Worm (Caenorhabditis elegans) whole organism, dauer: ENCODE data around the gene Y49F6A.5.

ENCODE experiments used
- unc-62 ChIP-seq: sonication (generic microtip); optimal IDR thresholded peaks from 2 replicates; lab custom pipeline; 2017; ENCODE audit warnings: missing biosample characterization, missing genetic modification reagents, missing genetic modification characterization

The Y49F6A.5 gene

ce11 chrII:3581752-3582151, 27.9 kb downstream of the Y49F6A.5 start, which contains the start of gene srh-59:
Gene srh-59, plus strand, starts transcription at chrII:3582052.
- no peak for TF ChIP-seq unc-62 (GFP tag; lab: Kevin White, UChicago)

- TF ChIP-seq unc-62 (GFP tag; lab: Kevin White, UChicago): no peak
These were observed 29.9 kb downstream of the Y49F6A.5 start, which contains the start of gene clec-134 for ce11 chrII:3579767-3580166. Gene clec-134, plus strand, starts transcription at chrII:3580067.

DNA sequence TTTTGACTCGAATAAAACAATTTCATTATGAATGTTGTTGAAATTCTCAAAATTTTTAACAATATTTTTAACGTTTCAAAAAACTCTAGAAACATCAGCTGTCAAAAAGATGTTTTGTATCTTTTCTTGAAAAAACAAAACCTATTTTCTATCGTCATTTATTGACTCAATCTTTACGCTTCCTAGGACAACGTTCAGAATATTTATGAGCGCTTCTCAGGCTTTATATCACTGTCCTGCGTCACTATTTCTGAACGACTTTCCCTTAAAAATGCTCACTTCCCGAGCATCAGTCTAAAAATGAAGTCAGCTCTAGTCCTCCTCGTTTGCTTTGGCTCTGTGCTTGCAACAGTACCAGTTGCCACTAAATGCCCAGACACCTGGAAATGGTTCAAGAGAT, 31.5 kb downstream of the Y49F6A.5 start, which contains the start of gene clec-133:
Gene clec-133 (plus strand): TSS at position 301 of the 400 bp plus-strand sequence.
- TF ChIP-seq unc-62 (GFP tag; lab: Kevin White, UChicago): no peak

DNA sequence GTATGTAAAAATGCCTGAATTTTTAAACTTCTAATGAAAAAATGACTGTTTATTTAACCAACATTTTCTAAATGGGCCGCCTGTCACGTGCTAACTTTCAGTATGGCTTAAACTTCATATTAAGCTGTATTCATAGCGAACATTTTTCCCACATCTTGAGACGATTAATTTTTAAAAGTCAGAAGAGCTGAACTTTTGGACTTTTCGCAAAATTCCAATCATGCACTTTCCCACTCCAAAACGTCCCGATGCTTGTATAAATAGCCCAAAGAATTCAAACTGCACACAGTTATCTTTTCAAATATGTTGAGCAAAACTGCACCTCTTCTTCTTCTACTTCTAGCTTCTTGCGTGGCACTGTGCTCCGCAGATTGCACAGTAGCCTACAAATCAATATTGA, 32.9 kb downstream of the Y49F6A.5 start, which contains the start of gene clec-132:
Gene clec-132 (plus strand): TSS at position 301 of the 400 bp plus-strand sequence.
- TF ChIP-seq unc-62 (GFP tag; lab: Kevin White, UChicago): no peak

DNA sequence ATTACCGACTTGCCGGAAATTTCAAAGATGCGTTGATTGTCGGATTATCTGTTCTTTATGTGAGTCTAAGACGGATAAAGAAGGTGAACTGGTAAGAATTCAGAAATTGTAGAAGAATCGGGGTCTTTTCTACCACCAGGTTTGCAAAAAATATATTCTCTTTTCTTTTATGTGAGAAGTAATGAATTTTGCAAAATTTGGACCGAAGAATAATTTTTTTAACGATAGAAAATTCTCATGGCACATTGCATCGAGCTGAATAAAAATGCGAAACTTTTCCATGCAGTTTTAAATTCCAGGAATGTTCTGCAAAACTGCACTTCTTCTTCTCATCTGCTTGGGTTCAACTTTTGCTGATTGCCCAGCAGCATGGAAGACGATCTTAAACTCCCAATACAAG, 36.4 kb downstream of the Y49F6A.5 start, which contains the start of gene clec-130:
Gene clec-130 (plus strand): TSS at position 301 of the 400 bp plus-strand sequence.
- no peak for TF ChIP-seq unc-62 (GFP tag; lab: Kevin White, UChicago)

- TF ChIP-seq unc-62 (GFP tag; lab: Kevin White, UChicago): no peak
These were observed 38.6 kb downstream of the Y49F6A.5 start, which contains the start of the genes clec-128 and clec-129 for ce11 chrII:3570927-3571538. Gene clec-128, minus strand, starts transcription at chrII:3571027. Gene clec-129, plus strand, starts transcription at chrII:3571488.

DNA sequence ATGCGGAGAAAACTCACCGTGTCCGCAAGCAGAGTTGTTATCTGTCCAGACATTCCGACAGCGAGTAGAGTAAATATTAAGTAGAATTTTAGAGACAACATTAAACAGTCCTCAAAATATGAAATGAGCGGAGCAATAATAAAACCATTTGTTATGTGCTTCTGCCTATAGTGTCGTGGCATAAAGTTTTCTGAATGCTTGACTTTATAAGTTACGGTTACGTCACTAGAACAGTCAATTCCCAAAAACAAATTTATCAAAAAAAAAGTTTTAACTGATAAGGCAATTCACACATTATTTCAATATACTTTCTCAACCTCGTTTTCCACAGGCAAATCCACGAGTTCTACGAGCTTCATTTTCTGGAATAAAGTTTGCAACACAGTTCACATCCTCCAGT, 40.5 kb downstream of the Y49F6A.5 start, which contains the start of gene clec-127:
Gene clec-127 (minus strand): TSS at position 101 of the 400 bp plus-strand sequence.
- no peak for TF ChIP-seq unc-62 (GFP tag; lab: Kevin White, UChicago)

- TF ChIP-seq unc-62 (GFP tag; lab: Kevin White, UChicago): no peak
These were observed 42.6 kb downstream of the Y49F6A.5 start for ce11 chrII:3567066-3567465.

DNA sequence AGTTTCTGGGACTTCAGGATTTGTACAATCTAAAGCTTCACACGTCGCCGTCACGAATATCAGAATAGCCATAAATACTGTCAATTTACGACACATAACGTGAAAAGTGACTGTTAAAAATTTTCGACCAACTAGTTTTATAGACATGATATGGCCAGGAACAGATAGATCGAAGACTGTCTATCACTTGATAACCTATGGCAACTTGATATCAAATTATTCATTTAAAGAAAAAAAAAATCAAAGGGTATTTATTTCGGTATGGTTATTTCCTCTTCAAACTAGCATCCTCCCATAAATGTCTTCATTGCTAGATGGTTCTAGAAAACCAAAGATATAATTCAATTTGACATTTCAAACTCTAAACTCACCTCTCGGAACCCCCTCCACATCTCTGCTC, 47.2 kb downstream of the Y49F6A.5 start, which contains the start of gene W10G11.3:
Gene W10G11.3 (minus strand): TSS at position 101 of the 400 bp plus-strand sequence.
- no peak for TF ChIP-seq unc-62 (GFP tag; lab: Kevin White, UChicago)

ce11 chrII:3561561-3561960, 48.1 kb downstream of the Y49F6A.5 start, which contains the start of gene W10G11.2:
Gene W10G11.2, minus strand, starts transcription at chrII:3561661.
- TF ChIP-seq unc-62 (GFP tag; lab: Kevin White, UChicago): no peak

DNA sequence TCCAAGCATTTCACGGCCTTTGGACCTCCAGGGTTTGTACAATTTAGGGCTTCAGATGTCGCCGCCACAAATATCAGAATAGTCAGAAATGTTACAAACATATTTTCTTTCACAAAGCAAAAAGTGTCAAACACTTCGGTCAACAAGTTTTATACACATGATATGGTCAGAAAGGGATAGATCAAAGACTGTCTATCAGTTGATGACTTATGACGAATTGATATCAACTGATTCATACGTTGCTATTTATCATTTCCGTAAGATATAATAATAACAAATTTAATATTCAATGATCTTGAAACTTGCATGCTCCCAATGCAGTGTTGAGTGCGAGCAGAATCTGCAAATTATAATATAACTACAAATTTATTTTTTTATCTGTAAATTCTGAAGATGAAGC, 49.1 kb downstream of the Y49F6A.5 start, which contains the start of gene W10G11.1:
Gene W10G11.1 (minus strand): TSS at position 101 of the 400 bp plus-strand sequence.
- TF ChIP-seq unc-62 (GFP tag; lab: Kevin White, UChicago): no peak
